Worm (Caenorhabditis elegans) whole organism, mixed stage, embryonic: ENCODE data around the gene clec-35.
A peak's percentile ranks its signal among the peaks of the same experiment; 100 is the strongest.

Source experiments
- M03D4.4 ChIP-seq: sonication (generic microtip); optimal IDR thresholded peaks from 2 replicates; lab custom pipeline; 2017; ENCODE audit warnings: mild to moderate bottlenecking, missing genetic modification characterization, missing compliant biosample characterization
- bed-3 ChIP-seq: fragments of 200-800 bp; sonication (Bioruptor generic); optimal IDR thresholded peaks from 3 replicates; lab custom pipeline; 2018; ENCODE audit warnings: mild to moderate bottlenecking, missing genetic modification characterization, moderate library complexity, missing compliant biosample characterization
- blmp-1 ChIP-seq: fragments of 150-350 bp; optimal IDR thresholded peaks from 2 replicates; lab custom pipeline; 2014; ENCODE audit warnings: missing biosample characterization, missing genetic modification characterization
- ceh-39 ChIP-seq: fragments of 150-350 bp; optimal IDR thresholded peaks from 2 replicates; lab custom pipeline; 2014; ENCODE audit warnings: missing biosample characterization, missing genetic modification characterization
- ceh-43 ChIP-seq: fragments of 200-800 bp; sonication (Bioruptor generic); optimal IDR thresholded peaks from 2 replicates; lab custom pipeline; 2018; ENCODE audit warnings: mild to moderate bottlenecking, missing genetic modification characterization, moderate library complexity, missing compliant biosample characterization
- ceh-83 ChIP-seq: fragments of 200-800 bp; sonication (Bioruptor generic); optimal IDR thresholded peaks from 2 replicates; lab custom pipeline; 2018; ENCODE audit warnings: mild to moderate bottlenecking, missing genetic modification characterization, missing compliant biosample characterization
- ces-1 ChIP-seq: fragments of 150-350 bp; optimal IDR thresholded peaks from 2 replicates; lab custom pipeline; 2014; ENCODE audit warnings: missing biosample characterization, missing genetic modification reagents, missing genetic modification characterization
- cnd-1 ChIP-seq: fragments of 200-800 bp; sonication (Bioruptor generic); optimal IDR thresholded peaks from 2 replicates; lab custom pipeline; 2018; ENCODE audit warnings: mild to moderate bottlenecking, missing genetic modification characterization, missing compliant biosample characterization
- drap-1 ChIP-seq: fragments of 200-800 bp; sonication (Bioruptor generic); optimal IDR thresholded peaks from 3 replicates; lab custom pipeline; 2018; ENCODE audit warnings: mild to moderate bottlenecking, missing genetic modification characterization, missing compliant biosample characterization
- elt-1 ChIP-seq: sonication (generic microtip); optimal IDR thresholded peaks from 2 replicates; lab custom pipeline; 2017; ENCODE audit warnings: missing genetic modification characterization, mild to moderate bottlenecking, missing compliant biosample characterization, antibody characterized with exemption, moderate library complexity, borderline replicate concordance; ENCODE audit not compliant: insufficient read depth
- elt-3 ChIP-seq: fragments of 150-350 bp; optimal IDR thresholded peaks from 2 replicates; lab custom pipeline; 2014; ENCODE audit warnings: missing biosample characterization, missing genetic modification characterization
- ham-2 ChIP-seq: fragments of 200-800 bp; sonication (Bioruptor generic); optimal IDR thresholded peaks from 2 replicates; lab custom pipeline; 2018; ENCODE audit warnings: mild to moderate bottlenecking, missing genetic modification characterization, missing compliant biosample characterization
- hlh-1 ChIP-seq: fragments of 150-350 bp; optimal IDR thresholded peaks from 2 replicates; lab custom pipeline; 2014; ENCODE audit warnings: missing biosample characterization, missing genetic modification reagents, missing genetic modification characterization
- lin-13 ChIP-seq: fragments of 150-350 bp; optimal IDR thresholded peaks from 2 replicates; lab custom pipeline; 2014; ENCODE audit warnings: missing biosample characterization, missing genetic modification characterization
- lin-32 ChIP-seq: fragments of 200-800 bp; sonication (Bioruptor generic); optimal IDR thresholded peaks from 2 replicates; lab custom pipeline; 2018; ENCODE audit warnings: mild to moderate bottlenecking, missing genetic modification characterization, missing compliant biosample characterization
- lsy-2 ChIP-seq: fragments of 150-350 bp; optimal IDR thresholded peaks from 2 replicates; lab custom pipeline; 2014; ENCODE audit warnings: missing biosample characterization, missing genetic modification characterization
- mab-5 ChIP-seq: fragments of 150-350 bp; optimal IDR thresholded peaks from 2 replicates; lab custom pipeline; 2014; ENCODE audit warnings: missing biosample characterization, missing genetic modification characterization
- mep-1 ChIP-seq: fragments of 150-350 bp; optimal IDR thresholded peaks from 2 replicates; lab custom pipeline; 2017; ENCODE audit warnings: missing biosample characterization, missing genetic modification reagents, missing genetic modification characterization, inconsistent platforms
- mls-2 ChIP-seq: sonication (generic microtip); optimal IDR thresholded peaks from 2 replicates; lab custom pipeline; 2016; ENCODE audit warnings: mild to moderate bottlenecking, missing genetic modification characterization, moderate library complexity, missing compliant biosample characterization
- nhr-12 ChIP-seq: fragments of 150-350 bp; optimal IDR thresholded peaks from 2 replicates; lab custom pipeline; 2014; ENCODE audit warnings: missing biosample characterization, missing genetic modification characterization
- nhr-2 ChIP-seq: fragments of 150-350 bp; optimal IDR thresholded peaks from 2 replicates; lab custom pipeline; 2014; ENCODE audit warnings: missing biosample characterization, missing genetic modification characterization
- nhr-237 ChIP-seq: fragments of 150-350 bp; optimal IDR thresholded peaks from 2 replicates; lab custom pipeline; 2014; ENCODE audit warnings: missing biosample characterization, missing genetic modification characterization
- nhr-28 ChIP-seq: fragments of 150-350 bp; optimal IDR thresholded peaks from 2 replicates; lab custom pipeline; 2014; ENCODE audit warnings: missing biosample characterization, missing genetic modification characterization
- sem-2 ChIP-seq: fragments of 200-800 bp; sonication (Bioruptor generic); optimal IDR thresholded peaks from 2 replicates; lab custom pipeline; 2018; ENCODE audit warnings: mild to moderate bottlenecking, missing genetic modification characterization, missing compliant biosample characterization
- sptf-1 ChIP-seq: sonication (generic microtip); optimal IDR thresholded peaks from 2 replicates; lab custom pipeline; 2017; ENCODE audit warnings: mild to moderate bottlenecking, missing genetic modification characterization, moderate library complexity, missing compliant biosample characterization
- tbx-8 ChIP-seq: fragments of 200-800 bp; sonication (Bioruptor generic); optimal IDR thresholded peaks from 2 replicates; lab custom pipeline; 2018; ENCODE audit warnings: mild to moderate bottlenecking, missing genetic modification characterization, moderate library complexity, missing compliant biosample characterization
- unc-120 ChIP-seq: sonication (generic microtip); optimal IDR thresholded peaks from 2 replicates; lab custom pipeline; 2017; ENCODE audit warnings: missing genetic modification characterization, missing compliant biosample characterization; ENCODE audit not compliant: poor library complexity, severe bottlenecking
- unc-39 ChIP-seq: fragments of 150-350 bp; optimal IDR thresholded peaks from 2 replicates; lab custom pipeline; 2014; ENCODE audit warnings: missing biosample characterization, missing genetic modification characterization
- unc-62 ChIP-seq: fragments of 150-350 bp; optimal IDR thresholded peaks from 2 replicates; lab custom pipeline; 2014; ENCODE audit warnings: missing biosample characterization, missing genetic modification reagents, missing genetic modification characterization
- zip-8 ChIP-seq: fragments of 150-350 bp; optimal IDR thresholded peaks from 2 replicates; lab custom pipeline; 2014; ENCODE audit warnings: missing biosample characterization, missing genetic modification characterization

clec-35 gene

DNA sequence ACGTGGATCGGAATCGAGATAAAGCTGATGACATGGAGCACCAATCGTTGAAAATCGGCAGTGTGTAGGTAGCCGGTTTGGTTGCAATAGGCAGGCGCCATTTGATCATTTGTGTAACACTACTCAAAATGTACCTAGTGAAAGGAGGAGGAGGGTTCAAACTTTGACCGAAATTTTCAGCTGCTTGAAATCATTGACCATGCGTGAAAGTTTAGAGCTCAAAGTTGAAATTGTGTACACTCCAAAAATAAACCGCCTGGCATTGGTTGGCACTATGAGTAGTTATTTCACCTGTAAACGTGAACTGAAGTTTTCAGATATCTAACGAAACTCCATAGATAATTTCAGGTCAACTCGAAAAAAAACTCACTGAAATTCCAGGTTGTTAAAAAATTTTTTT, 21.9 kb downstream of the clec-35 start, which contains the start of gene srh-215:
Gene srh-215 (minus strand): TSS at position 101 of the 400 bp plus-strand sequence.
- TF ChIP-seq M03D4.4 (tag; lab: Kevin White, UChicago): no peak
- TF ChIP-seq bed-3 (GFP tag; lab: Kevin White, UChicago): no peak
- no peak for TF ChIP-seq blmp-1 (tag; lab: Kevin White, UChicago)
- TF ChIP-seq elt-3: no peak
- TF ChIP-seq ceh-83 (GFP tag; lab: Kevin White, UChicago): no peak
- no peak for TF ChIP-seq nhr-237 (tag; lab: Kevin White, UChicago)
- TF ChIP-seq ceh-43 (GFP tag; lab: Kevin White, UChicago): no peak
- no peak for TF ChIP-seq drap-1 (GFP tag; lab: Kevin White, UChicago)
- no peak for TF ChIP-seq ces-1 (GFP tag; lab: Kevin White, UChicago)
- no peak for TF ChIP-seq sptf-1 (tag; lab: Kevin White, UChicago)
- TF ChIP-seq, all 35 proteins: peak for 0

DNA sequence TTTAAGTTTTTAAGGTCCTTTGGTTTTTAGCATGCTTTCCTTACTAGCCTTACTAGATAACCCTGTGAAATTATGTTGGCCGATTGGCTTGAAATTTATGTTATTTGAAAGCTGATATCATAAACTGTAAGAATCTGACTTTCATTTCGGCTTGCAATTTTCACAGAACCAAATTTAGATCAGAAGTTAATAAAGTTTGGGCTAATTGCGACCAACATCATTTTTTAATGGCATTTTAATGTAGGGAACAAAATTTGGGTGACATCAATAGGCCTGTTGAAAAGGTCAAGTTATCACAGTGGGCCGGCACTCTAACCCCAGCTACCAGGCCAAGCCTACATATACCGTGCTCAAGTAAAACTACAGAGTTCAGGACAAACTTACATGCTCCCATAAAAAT, 22.5 kb downstream of the clec-35 start:
- TF ChIP-seq ham-2 (GFP tag; lab: Kevin White, UChicago) (no peak), cnd-1 (no peak), unc-62 (GFP tag; lab: Kevin White, UChicago) (no peak), mls-2 (tag; lab: Kevin White, UChicago) (no peak), lin-13 (tag; lab: Kevin White, UChicago) (no peak), tbx-8 (GFP tag; lab: Kevin White, UChicago) (no peak), ceh-83 (GFP tag; lab: Kevin White, UChicago) (no peak), nhr-28 (no peak), nhr-2 (tag; lab: Kevin White, UChicago) (no peak), ces-1 (GFP tag; lab: Kevin White, UChicago) (no peak), blmp-1 (tag; lab: Kevin White, UChicago) (no peak), ceh-39 (no peak), nhr-12 (tag; lab: Kevin White, UChicago) (no peak), unc-39 (no peak), nhr-237 (tag; lab: Kevin White, UChicago) (no peak), hlh-1 (no peak), ceh-43 (GFP tag; lab: Kevin White, UChicago) (no peak), elt-1 (tag; lab: Kevin White, UChicago) (no peak), drap-1 (GFP tag; lab: Kevin White, UChicago) (no peak)

DNA sequence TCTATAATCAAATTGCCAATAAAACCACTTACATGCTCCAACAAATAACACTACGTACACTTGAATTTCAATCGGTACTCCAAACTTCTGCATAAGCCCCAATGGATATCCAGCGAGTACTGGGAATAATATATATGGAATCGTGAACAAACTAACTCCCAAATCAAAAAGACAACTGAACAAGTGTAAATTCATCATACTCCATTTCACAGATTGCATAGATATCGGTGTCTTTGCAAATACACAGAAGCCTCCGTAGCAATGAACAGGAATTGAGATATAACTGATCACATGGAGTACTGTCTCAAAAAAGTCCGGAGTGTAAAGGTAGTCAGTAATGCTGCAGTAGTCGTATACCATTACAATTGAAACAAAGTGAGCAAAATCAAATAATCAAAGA, 24.5 kb downstream of the clec-35 start, which contains the start of gene srh-214:
Gene srh-214 (minus strand): TSS at position 360 of the 400 bp plus-strand sequence.
- no peak for TF ChIP-seq elt-3
- no peak for TF ChIP-seq mab-5 (tag; lab: Kevin White, UChicago)
- no peak for TF ChIP-seq hlh-1
- no peak for TF ChIP-seq mls-2 (tag; lab: Kevin White, UChicago)
- no peak for TF ChIP-seq ceh-39

DNA sequence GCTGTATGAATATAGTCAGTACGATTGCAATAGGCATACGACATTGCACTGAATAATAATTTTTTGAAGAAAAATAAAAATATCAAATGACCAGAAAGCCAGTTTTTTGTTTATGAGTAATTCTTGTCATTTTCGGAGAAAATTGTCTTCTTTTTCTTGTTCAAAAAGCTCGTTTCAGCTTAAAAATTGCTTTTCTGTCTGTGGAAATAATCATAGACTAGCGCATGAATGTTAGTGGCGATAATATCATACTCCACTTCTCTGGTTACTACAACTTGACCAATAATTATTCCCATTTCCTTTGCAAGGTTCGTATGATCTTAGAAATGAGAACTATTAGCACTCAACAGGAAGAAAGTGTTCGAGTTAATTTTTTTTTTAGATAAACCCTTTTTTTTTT, 26.4 kb downstream of the clec-35 start, which contains the start of gene srh-216:
Gene srh-216 (minus strand): TSS at position 101 of the 400 bp plus-strand sequence.
- no peak for TF ChIP-seq cnd-1
- no peak for TF ChIP-seq ceh-39
- no peak for TF ChIP-seq unc-39
- no peak for TF ChIP-seq elt-1 (tag; lab: Kevin White, UChicago)
- no peak for TF ChIP-seq lsy-2 (tag; lab: Kevin White, UChicago)
- TF ChIP-seq lin-13 (tag; lab: Kevin White, UChicago): no peak
- TF ChIP-seq sem-2: no peak
- no peak for TF ChIP-seq sptf-1 (tag; lab: Kevin White, UChicago)
- no peak for TF ChIP-seq elt-3
- TF ChIP-seq lin-32: no peak
- TF ChIP-seq bed-3 (GFP tag; lab: Kevin White, UChicago): no peak
- no peak for TF ChIP-seq ceh-83 (GFP tag; lab: Kevin White, UChicago)
- TF ChIP-seq mep-1 (tag; lab: Kevin White, UChicago): no peak
- no peak for TF ChIP-seq nhr-2 (tag; lab: Kevin White, UChicago)
- TF ChIP-seq unc-120 (tag; lab: Kevin White, UChicago): no peak

DNA sequence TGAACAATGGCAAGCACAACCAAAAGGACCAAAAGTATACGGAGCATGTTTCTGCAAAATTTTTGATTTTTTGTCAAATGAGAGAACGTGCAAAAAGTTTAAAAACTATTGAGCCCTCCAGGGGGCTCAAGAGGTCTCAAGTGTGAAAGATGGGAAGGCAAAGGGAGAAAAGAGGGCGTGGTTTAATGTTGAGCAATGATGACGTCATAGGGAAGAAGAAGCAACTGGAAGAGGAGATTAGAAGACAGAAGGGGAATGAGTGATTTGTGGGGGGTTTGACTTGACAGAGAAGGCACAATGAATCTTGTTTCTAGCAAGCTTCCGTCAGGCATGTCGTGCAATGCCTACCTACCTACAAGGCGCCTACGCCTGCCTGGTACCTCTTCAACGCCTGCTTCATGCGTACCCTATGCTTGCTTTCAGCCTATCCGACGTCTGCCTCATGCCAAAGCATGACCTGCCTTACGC, 32.6 kb downstream of the clec-35 start, which contains the start of gene T20B3.14:
Gene T20B3.14 (minus strand): TSS at position 51 of the 468 bp plus-strand sequence.
- TF ChIP-seq mls-2 (tag; lab: Kevin White, UChicago) (no peak), zip-8 (tag; lab: Kevin White, UChicago) (peak; percentile 83)
